Fruit fly (Drosophila melanogaster) ovary, adult (tissue): Measurements from ENCODE around the gene CG9514.

ENCODE experiments used
- CG17801 ChIP-seq: fragments of 200-800 bp; optimal IDR thresholded peaks from 2 replicates; lab custom pipeline; 2019; ENCODE audit warnings: missing biosample characterization, mild to moderate bottlenecking, missing genetic modification characterization, moderate library complexity; ENCODE audit not compliant: partially characterized antibody

CG9514 gene

DNA sequence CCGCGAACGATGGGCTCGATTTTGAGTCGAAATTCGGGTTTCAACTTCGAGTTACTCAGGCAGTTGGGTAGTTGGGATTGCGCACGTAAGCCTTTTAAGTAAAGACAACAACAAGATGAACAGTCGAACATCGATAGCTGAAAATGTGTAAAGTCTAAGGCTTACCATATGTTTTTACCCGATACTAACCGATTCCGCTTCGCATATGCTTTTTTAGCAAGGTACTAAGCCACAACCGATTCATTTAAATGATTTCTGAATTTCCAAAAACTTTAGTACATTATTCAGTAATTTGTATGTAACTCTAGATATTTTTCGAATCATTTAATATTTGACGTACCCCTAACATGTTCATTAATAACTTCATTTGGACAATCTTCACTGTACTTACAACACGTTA lies 901 bp upstream of the CG9514 start:
- no peak for TF ChIP-seq CG17801 (GFP tag; lab: Kevin White, UChicago)

DNA sequence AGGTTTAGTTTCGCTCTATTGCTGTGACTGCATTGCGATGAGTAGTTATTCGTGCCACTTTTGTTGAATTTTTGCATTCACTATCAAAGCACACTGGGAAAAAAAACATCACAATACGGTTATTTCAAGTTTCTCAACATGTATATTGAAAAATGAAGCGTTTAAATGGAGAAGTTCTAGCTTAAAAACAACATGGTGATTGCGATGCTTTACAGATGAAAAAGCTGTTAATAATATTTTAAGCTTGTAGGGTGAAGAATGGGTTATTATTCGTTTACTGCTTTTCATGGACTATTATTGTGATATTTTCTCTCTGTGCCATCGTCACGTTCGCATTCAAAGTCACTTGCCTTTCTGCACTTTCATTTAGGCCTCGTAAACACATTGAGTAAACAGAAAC lies 381 bp downstream of the CG9514 start:
- TF ChIP-seq CG17801 (GFP tag; lab: Kevin White, UChicago): no peak

DNA sequence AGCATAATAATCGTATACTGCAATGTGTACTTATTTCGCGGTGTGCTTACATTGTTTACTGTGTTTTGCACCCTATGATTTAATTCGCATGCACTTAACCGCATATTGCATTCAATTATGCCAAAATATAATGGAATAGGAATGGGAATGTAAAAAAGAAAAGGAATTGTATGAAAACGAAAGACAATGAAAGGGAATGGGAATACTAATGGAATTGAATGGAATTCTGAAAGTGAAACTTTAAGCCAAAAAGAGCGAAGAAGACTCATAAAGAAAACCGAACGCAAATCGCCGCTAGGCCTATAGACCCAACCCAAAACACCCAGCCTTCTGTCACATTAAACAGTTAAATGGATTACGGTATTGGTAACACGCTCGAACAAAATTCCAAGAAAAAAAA lies 2.8 kb downstream of the CG9514 start:
- TF ChIP-seq CG17801 (GFP tag; lab: Kevin White, UChicago): no peak

dm6 chrX:14892303-14892702 lies 4.4 kb downstream of the CG9514 start:
- no peak for TF ChIP-seq CG17801 (GFP tag; lab: Kevin White, UChicago)

DNA sequence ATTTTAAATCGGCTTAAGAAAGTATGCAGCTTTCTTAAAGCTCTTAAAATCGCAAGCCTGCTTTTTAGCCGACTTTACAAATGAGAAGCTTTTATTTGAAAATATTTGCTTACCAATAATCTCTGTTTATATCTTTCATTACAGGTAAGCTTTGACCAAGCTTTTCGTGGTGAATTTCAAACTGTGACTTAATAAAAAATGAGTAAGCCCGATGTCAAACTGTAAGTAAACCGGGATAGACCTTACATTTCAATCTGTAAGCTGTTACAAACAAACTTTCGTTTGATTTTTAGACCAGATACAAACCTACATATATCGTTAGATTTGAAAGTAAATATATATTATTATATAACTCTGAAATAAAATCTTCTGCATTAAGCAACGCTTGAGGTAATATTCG lies 11.1 kb downstream of the CG9514 start:
- no peak for TF ChIP-seq CG17801 (GFP tag; lab: Kevin White, UChicago)

DNA sequence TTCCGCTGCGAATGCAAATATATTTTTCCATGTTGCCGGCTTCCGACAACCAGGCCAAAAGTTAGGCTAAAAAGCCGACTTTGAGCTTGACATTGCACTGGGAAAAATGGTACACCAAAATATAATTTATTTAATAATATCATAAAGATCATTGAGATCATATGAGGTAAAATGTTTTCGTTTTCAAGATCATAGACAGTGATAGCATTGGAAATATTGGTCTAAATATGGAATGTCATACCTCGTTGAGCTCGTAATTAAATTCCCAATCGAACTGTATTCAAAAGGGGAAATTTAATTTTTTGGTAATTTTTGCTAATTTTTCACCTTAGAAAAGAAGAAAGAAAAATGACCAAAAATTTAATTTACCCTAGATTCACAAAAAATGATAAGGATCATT lies 12.7 kb downstream of the CG9514 start:
- TF ChIP-seq CG17801 (GFP tag; lab: Kevin White, UChicago): no peak

DNA sequence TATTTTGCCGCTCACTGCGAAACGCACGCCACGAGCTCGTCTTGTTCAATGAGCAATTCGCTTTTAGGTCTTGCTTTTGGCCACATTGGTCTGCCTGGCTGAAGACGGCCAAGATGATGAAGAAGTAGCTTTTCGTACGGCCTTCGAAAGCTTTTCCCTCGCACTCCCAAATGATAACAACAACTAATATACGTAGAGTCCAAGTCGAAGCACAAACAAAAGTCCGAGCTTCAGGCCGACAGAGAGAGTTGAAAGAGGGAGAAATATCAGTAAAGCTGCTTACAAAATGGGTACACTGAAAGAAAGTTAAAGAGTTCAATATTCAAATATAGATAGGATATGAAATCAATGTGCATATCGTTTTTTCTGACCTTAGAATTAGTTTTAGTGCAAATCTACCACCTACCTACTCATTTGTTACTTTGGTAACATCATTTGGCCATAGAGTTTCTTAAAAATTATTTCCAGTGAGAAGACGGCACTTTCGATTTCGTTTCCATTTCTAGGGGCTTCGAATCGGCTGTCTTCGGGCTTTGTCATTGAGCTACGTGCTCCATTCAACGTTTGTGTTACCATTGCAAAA lies 14.1 kb downstream of the CG9514 start, which contains the start of the genes CG45064 and CG45065:
Gene CG45064 (minus strand): TSS at position 51 of the 583 bp plus-strand sequence.
Gene CG45065 (minus strand): TSS at position 51 of the 583 bp plus-strand sequence.
- peak; percentile 46 for TF ChIP-seq CG17801 (GFP tag; lab: Kevin White, UChicago)

DNA sequence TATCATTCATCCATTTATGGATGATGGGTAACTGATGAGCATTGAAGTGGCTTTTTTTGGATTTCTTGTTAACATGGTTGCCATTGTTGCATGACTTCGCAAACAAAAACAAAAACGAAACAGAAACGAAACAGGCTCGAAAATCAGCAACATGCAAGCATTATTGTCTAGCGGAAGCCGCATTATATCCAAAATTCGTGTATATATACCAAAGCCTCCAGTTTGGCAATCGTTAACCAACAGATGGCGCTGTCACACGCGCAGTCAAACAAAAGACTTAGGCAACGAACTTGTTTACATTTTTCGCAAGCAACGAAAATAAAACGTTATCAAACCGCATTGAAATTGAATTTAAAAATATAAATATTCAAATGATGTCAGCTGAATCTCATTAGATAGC lies 17.8 kb downstream of the CG9514 start:
- no peak for TF ChIP-seq CG17801 (GFP tag; lab: Kevin White, UChicago)

DNA sequence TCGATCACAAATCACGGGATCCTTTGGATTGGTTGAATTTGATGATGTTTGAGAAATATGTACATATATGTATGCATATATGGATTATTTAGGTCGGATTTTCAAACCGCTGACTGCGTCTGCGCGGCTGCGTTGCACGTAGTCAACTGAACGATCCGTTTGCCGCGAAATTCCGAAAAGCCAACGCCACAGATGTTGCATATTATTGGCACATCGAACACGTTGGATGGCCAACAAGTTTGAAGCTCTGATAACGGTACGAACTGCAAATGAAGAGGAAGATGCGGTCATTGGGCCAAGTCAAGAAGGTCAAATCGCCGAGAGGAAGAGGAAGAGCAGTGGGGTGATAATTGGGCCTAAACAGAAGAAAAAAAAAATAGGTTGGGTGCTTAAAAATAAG lies 25.7 kb downstream of the CG9514 start, which contains the start of gene CG9518:
Gene CG9518 (minus strand): TSS at position 154 of the 400 bp plus-strand sequence.
- TF ChIP-seq CG17801 (GFP tag; lab: Kevin White, UChicago): no peak

DNA sequence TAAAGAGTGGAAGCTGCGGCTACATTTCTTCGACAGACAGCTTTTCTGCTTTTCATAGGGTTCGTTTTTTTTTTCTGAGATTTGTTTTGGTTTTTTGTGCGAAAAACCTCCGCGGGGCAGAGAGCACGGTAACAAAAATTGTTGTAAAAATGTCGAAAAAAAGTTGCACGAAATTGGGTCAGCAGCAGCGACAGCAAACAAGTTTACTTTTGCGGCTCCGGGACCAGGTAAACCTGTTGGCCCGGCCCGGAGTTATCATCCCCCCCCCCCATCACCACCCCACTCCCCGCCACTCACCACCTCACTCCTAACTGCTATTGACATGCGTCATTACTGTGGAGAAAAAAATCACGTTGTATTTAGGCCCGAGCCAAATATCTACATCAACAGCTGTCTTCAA lies 28.3 kb downstream of the CG9514 start:
- no peak for TF ChIP-seq CG17801 (GFP tag; lab: Kevin White, UChicago)

- TF ChIP-seq CG17801 (GFP tag; lab: Kevin White, UChicago): no peak
These were observed 29.8 kb downstream of the CG9514 start for dm6 chrX:14866911-14867310.

dm6 chrX:14862494-14862893 lies 34.2 kb downstream of the CG9514 start:
- TF ChIP-seq CG17801 (GFP tag; lab: Kevin White, UChicago): no peak

DNA sequence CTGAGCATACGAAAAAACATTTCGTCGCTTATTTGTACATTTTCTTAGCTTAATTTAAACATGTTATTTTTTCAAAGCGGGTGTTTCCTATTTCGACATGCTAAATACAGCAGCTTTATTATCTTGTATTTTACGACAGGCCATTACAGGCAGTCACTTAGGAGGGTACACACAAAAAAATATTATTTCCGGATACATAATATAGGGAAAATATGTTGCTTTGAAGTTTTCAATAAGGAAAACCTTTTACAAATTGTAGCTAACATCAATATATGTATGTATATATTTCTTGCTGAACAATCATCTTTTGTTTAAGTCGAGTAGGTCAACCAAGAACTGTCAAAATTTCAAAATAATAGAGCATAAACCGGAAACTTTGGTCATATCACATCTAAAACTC lies 37.7 kb downstream of the CG9514 start, which contains the start of gene CG46399:
Gene CG46399 (plus strand): TSS at position 301 of the 400 bp plus-strand sequence.
- TF ChIP-seq CG17801 (GFP tag; lab: Kevin White, UChicago): no peak

DNA sequence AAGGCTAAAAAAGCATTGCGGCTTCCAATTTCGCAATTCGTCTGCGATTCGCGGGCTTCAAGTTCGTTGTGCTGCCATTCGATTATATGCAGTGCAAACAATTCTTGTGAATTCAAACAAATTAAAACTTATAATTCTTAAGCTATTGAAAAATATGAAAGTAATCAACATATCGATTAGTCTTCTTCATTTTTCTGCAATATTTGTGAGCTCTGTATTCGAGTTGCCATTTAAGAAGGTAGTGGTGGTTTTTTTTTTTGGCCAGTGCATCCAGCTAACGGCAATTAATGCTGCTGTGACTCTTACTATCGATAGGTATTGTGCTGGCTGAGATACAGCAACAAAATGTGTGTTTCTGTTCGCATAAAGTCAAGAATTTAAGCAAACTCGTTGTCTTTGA lies 38.8 kb downstream of the CG9514 start:
- no peak for TF ChIP-seq CG17801 (GFP tag; lab: Kevin White, UChicago)

DNA sequence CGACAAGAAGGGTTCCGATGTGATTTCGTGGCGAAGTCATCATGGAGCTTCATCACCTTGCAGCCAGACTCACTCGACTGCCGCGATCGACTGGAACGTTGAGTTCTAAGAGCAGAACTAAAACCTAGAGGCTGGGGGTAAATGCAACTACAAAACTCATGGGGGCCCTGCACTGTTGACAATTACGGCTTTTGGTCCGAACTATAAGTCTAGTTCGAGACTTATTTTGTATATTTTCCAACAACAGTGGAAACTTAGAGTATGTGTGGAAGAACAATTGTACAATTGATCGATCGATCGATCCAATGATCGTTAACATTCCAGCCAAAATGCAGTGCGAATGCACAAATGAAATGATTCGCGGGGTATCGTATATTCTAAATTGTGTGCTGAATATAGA lies 40.4 kb downstream of the CG9514 start, which contains the start of gene CG9519:
Gene CG9519 (minus strand): TSS at position 101 of the 400 bp plus-strand sequence.
- no peak for TF ChIP-seq CG17801 (GFP tag; lab: Kevin White, UChicago)

DNA sequence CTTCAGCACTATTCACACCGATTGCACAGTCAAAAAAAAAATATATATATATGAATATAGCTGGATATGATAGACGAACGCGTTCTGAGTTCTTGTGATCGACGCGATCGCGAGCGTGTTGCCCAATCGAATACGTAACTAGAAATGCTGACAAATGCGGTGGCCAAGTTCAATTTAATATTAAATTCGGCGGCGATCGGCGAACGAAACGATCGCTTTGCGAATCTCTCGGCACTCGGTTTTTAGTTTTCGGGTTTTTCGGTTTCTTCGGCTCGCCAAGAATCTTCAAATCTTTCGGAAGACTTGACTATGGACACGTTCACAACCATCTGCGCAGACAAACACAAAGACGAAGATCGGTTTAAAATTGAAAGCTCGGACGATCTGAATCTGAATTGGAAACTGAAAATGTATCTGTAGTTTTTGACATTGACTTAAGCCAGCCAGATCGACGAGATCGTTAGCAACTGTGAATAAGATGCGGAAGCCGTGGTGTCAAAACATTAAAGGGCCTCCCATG lies 43.5 kb downstream of the CG9514 start, which contains the start of gene CG9521:
Gene CG9521 (minus strand): TSS at position 117 of the 520 bp plus-strand sequence.
- no peak for TF ChIP-seq CG17801 (GFP tag; lab: Kevin White, UChicago)
